Fruit fly (Drosophila melanogaster) whole organism, pupa: Measurements from ENCODE around the gene Ctr9.

ENCODE experiments used
- CG10348 ChIP-seq: fragments of 200-800 bp; sonication (Bioruptor generic); IDR thresholded peaks from 2 replicates; pipeline ENCODE4 v1.3.6; 2022; ENCODE audit warnings: missing biosample characterization, missing genetic modification characterization
- CG17806 ChIP-seq: fragments of 200-800 bp; sonication (Bioruptor generic); optimal IDR thresholded peaks from 2 replicates; lab custom pipeline; 2018; ENCODE audit warnings: missing biosample characterization, mild to moderate bottlenecking, missing genetic modification characterization, moderate library complexity
- CG34367 ChIP-seq: fragments of 200-800 bp; sonication (Bioruptor generic); optimal IDR thresholded peaks from 2 replicates; lab custom pipeline; 2018; ENCODE audit warnings: missing biosample characterization, mild to moderate bottlenecking, missing genetic modification characterization
- CG4496 ChIP-seq: fragments of 200-800 bp; sonication (Bioruptor generic); IDR thresholded peaks from 3 replicates; pipeline ENCODE4 v1.3.6; 2022; ENCODE audit warnings: missing biosample characterization, missing genetic modification characterization
- Snoo ChIP-seq: fragments of 200-800 bp; sonication (Bioruptor generic); optimal IDR thresholded peaks from 3 replicates; lab custom pipeline; 2017; ENCODE audit warnings: missing biosample characterization, mild to moderate bottlenecking, missing genetic modification characterization, inconsistent platforms
- fd96Ca ChIP-seq: fragments of 200-800 bp; sonication (Bioruptor generic); IDR thresholded peaks from 3 replicates; pipeline ENCODE4 v1.3.6; 2022; ENCODE audit warnings: missing biosample characterization, missing genetic modification characterization
- gl ChIP-seq: fragments of 200-800 bp; sonication (Bioruptor generic); optimal IDR thresholded peaks from 2 replicates; lab custom pipeline; 2018; ENCODE audit warnings: missing biosample characterization, mild to moderate bottlenecking, missing genetic modification characterization
- rn ChIP-seq: fragments of 200-800 bp; sonication (Bioruptor generic); IDR thresholded peaks from 2 replicates; pipeline ENCODE4 v1.3.6; 2022; ENCODE audit warnings: missing biosample characterization, missing genetic modification characterization

DNA sequence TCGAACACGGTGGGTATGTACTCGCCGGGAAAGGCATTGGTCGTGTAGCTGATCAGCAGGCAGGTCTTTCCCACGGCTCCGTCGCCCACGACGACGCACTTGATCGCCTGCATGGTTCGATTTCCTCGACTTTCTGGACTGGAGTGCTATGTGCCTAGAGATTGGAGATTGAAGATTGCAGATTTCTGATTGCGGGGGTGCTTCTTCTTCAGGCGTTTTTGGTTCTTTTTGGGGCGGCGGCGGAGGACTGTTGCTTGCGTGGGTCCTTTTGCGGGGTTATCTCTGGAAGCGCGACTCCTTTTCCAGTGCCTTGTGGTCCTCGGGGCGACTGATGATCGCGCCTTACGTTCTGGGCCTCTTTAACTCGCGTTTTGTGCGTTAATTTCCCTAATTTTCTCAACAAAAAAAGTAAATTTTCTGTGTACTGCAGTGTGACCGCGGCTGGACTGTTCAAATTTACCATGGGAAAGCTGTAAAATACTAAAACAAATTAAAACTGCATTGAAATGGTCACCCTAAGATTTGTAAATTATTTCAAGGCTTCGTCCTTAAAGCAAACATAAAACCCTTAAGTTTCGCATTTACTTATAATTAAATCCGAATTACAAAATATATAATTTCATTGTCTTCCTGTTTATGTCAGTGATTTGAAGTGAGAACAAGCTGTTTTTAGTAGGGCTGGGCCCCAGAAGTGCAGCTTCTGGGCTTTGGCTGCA lies 4.6 kb upstream of the Ctr9 start, which contains the start of the genes Rac1 and Acat2:
- TF ChIP-seq rn = no peak
- no peak for TF ChIP-seq gl (tag; lab: Kevin White, UChicago)
- no peak for TF ChIP-seq fd96Ca
- no peak for TF ChIP-seq CG34367 (tag; lab: Kevin White, UChicago)
- TF ChIP-seq CG10348 (GFP tag; lab: Robert Waterston, UW) = no peak
- TF ChIP-seq Snoo (tag; lab: Kevin White, UChicago) = no peak
- TF ChIP-seq CG4496 (GFP tag; lab: Robert Waterston, UW) = no peak
- TF ChIP-seq CG17806 (tag; lab: Kevin White, UChicago) = no peak
